Fruit fly (Drosophila melanogaster): ENCODE data around the gene dock.
A peak's percentile ranks its signal among the peaks of the same experiment; 100 is the strongest.

Gene dock

dm6 chr2L:847189-847987, 21.6 kb downstream of the dock start:
- no peak for TF ChIP-seq CG17801 (GFP tag; optimal IDR thresholded peaks at IDR 0.05; ENCODE audit: partially characterized antibody)

dm6 chr2L:847988-848622, 22.3 kb downstream of the dock start:
- no peak for TF ChIP-seq CG17801 (GFP tag; optimal IDR thresholded peaks at IDR 0.05; ENCODE audit: partially characterized antibody)

dm6 chr2L:849138-849744, 23.5 kb downstream of the dock start:
- TF ChIP-seq CG17801 (GFP tag; optimal IDR thresholded peaks at IDR 0.05; ENCODE audit: partially characterized antibody), result no peak

dm6 chr2L:849787-850512, 24.2 kb downstream of the dock start:
- no peak for TF ChIP-seq CG17801 (GFP tag; optimal IDR thresholded peaks at IDR 0.05; ENCODE audit: partially characterized antibody)

dm6 chr2L:850727-851257, 25.0 kb downstream of the dock start, which contains the start of gene drongo:
drongo (minus strand) TSS chr2L:851071.
- peak; percentile 25 for TF ChIP-seq CG17801 (GFP tag; optimal IDR thresholded peaks at IDR 0.05; ENCODE audit: partially characterized antibody)

dm6 chr2L:852647-853111, 26.9 kb downstream of the dock start, which contains the start of the genes CG4291 and kraken:
CG4291 (minus strand) TSS chr2L:852730.
kraken (plus strand) TSS chr2L:852768.
- TF ChIP-seq CG17801 (GFP tag; optimal IDR thresholded peaks at IDR 0.05; ENCODE audit: partially characterized antibody), result peak; percentile 64

- TF ChIP-seq CG17801 (GFP tag; optimal IDR thresholded peaks at IDR 0.05; ENCODE audit: partially characterized antibody), result no peak
Measured at dm6 chr2L:855052-855547, 29.3 kb downstream of the dock start, which contains the start of gene CG13949. CG13949 (plus strand) TSS chr2L:855337.

dm6 chr2L:856001-856400, 30.2 kb downstream of the dock start:
- no peak for TF ChIP-seq CG17801 (GFP tag; optimal IDR thresholded peaks at IDR 0.05; ENCODE audit: partially characterized antibody)

dm6 chr2L:856690-857488, 31.1 kb downstream of the dock start:
- TF ChIP-seq CG17801 (GFP tag; optimal IDR thresholded peaks at IDR 0.05; ENCODE audit: partially characterized antibody), result no peak

dm6 chr2L:857897-858517, 32.2 kb downstream of the dock start:
- TF ChIP-seq CG17801 (GFP tag; optimal IDR thresholded peaks at IDR 0.05; ENCODE audit: partially characterized antibody), result no peak

dm6 chr2L:859897-860296, 34.1 kb downstream of the dock start, which contains the start of gene CG13950:
CG13950 (plus strand) TSS chr2L:860197.
- TF ChIP-seq CG17801 (GFP tag; optimal IDR thresholded peaks at IDR 0.05; ENCODE audit: partially characterized antibody), result no peak

dm6 chr2L:865851-866250, 40.1 kb downstream of the dock start:
- peak; percentile 97 for TF ChIP-seq CG17801 (GFP tag; optimal IDR thresholded peaks at IDR 0.05; ENCODE audit: partially characterized antibody)

All from ovary, adult (tissue).